Worm (Caenorhabditis elegans) whole organism, L1 larva: Measurements from ENCODE around the gene C10F3.7.

Source experiments
- aly-2 ChIP-seq: fragments of 150-350 bp; optimal IDR thresholded peaks from 2 replicates; lab custom pipeline; 2014; ENCODE audit warnings: missing biosample characterization, missing genetic modification characterization
- ceh-82 ChIP-seq, 3 experiments: fragments of 150-350 bp in 1 of 3; sonication (generic microtip) in 2 of 3; optimal IDR thresholded peaks; 2 replicates each; lab custom pipeline; 2014 to 2017; ENCODE audit warnings: missing biosample characterization in 3 of 3, missing genetic modification characterization in 3 of 3
- ceh-88 ChIP-seq: fragments of 200-800 bp; sonication (Bioruptor generic); IDR thresholded peaks from 2 replicates; pipeline ENCODE4 v1.3.6; 2022; ENCODE audit warnings: missing genetic modification characterization, missing compliant biosample characterization
- dsc-1 ChIP-seq: sonication (generic microtip); optimal IDR thresholded peaks from 2 replicates; lab custom pipeline; 2016; ENCODE audit warnings: mild to moderate bottlenecking, missing genetic modification characterization, missing compliant biosample characterization
- ets-5 ChIP-seq: fragments of 200-800 bp; sonication (Bioruptor generic); IDR thresholded peaks from 2 replicates; pipeline ENCODE4 v1.3.6; 2022; ENCODE audit warnings: missing genetic modification characterization, missing compliant biosample characterization
- mep-1 ChIP-seq: fragments of 150-350 bp; optimal IDR thresholded peaks from 2 replicates; lab custom pipeline; 2014; ENCODE audit warnings: missing biosample characterization, missing genetic modification characterization
- nhr-11 ChIP-seq: fragments of 150-350 bp; optimal IDR thresholded peaks from 2 replicates; lab custom pipeline; 2014; ENCODE audit warnings: missing biosample characterization, missing genetic modification characterization
- nhr-237 ChIP-seq: fragments of 150-350 bp; optimal IDR thresholded peaks from 2 replicates; lab custom pipeline; 2014; ENCODE audit warnings: missing biosample characterization, missing genetic modification characterization
- nhr-28 ChIP-seq: fragments of 150-350 bp; optimal IDR thresholded peaks from 2 replicates; lab custom pipeline; 2014; ENCODE audit warnings: missing biosample characterization, missing genetic modification characterization
- nhr-71 ChIP-seq: sonication (generic microtip); optimal IDR thresholded peaks from 2 replicates; lab custom pipeline; 2016; ENCODE audit warnings: mild to moderate bottlenecking, missing genetic modification characterization, moderate library complexity, missing compliant biosample characterization
- nhr-77 ChIP-seq: fragments of 150-350 bp; optimal IDR thresholded peaks from 2 replicates; lab custom pipeline; 2014; ENCODE audit warnings: missing biosample characterization, missing genetic modification characterization
- swsn-7 ChIP-seq: sonication (generic microtip); optimal IDR thresholded peaks from 2 replicates; lab custom pipeline; 2016; ENCODE audit warnings: missing genetic modification characterization, missing compliant biosample characterization
- unc-130 ChIP-seq: fragments of 150-350 bp; optimal IDR thresholded peaks from 2 replicates; lab custom pipeline; 2017; ENCODE audit warnings: missing biosample characterization, missing genetic modification characterization, inconsistent platforms
- ztf-4 ChIP-seq: fragments of 150-350 bp; optimal IDR thresholded peaks from 2 replicates; lab custom pipeline; 2014; ENCODE audit warnings: missing biosample characterization, missing genetic modification characterization

ce11 chrV:5972582-5972981, 14.1 kb downstream of the C10F3.7 start:
- TF ChIP-seq nhr-237 (tag; lab: Kevin White, UChicago), result no peak
- no peak for TF ChIP-seq nhr-11 (tag; lab: Kevin White, UChicago)
- TF ChIP-seq ceh-82 (tag; optimal IDR thresholded peaks at IDR 0.05; lab: Kevin White, UChicago), result no peak
- TF ChIP-seq ceh-88, result no peak
- no peak for TF ChIP-seq mep-1 (tag; lab: Kevin White, UChicago)
- no peak for TF ChIP-seq ztf-4 (tag; lab: Kevin White, UChicago)
- TF ChIP-seq swsn-7, result no peak
- TF ChIP-seq dsc-1 (tag; lab: Kevin White, UChicago), result no peak
- no peak for TF ChIP-seq nhr-77 (tag; lab: Kevin White, UChicago)
- no peak for TF ChIP-seq nhr-28 (tag; lab: Kevin White, UChicago)
- no peak for TF ChIP-seq aly-2 (tag; lab: Kevin White, UChicago)
- TF ChIP-seq nhr-71 (tag; lab: Kevin White, UChicago), result no peak
- TF ChIP-seq ets-5 (GFP tag; lab: Robert Waterston, UW), result no peak
- TF ChIP-seq unc-130 (tag; lab: Kevin White, UChicago), result no peak
